Worm (Caenorhabditis elegans) whole organism, mixed stage, embryonic: Measurements from ENCODE around the gene F49C5.16.

Experiments
- M03D4.4 ChIP-seq: sonication (generic microtip); optimal IDR thresholded peaks from 2 replicates; lab custom pipeline; 2017; ENCODE audit warnings: mild to moderate bottlenecking, missing genetic modification characterization, missing compliant biosample characterization
- blmp-1 ChIP-seq: fragments of 150-350 bp; optimal IDR thresholded peaks from 2 replicates; lab custom pipeline; 2014; ENCODE audit warnings: missing biosample characterization, missing genetic modification characterization
- ceh-39 ChIP-seq: fragments of 150-350 bp; optimal IDR thresholded peaks from 2 replicates; lab custom pipeline; 2014; ENCODE audit warnings: missing biosample characterization, missing genetic modification characterization
- ceh-43 ChIP-seq: fragments of 200-800 bp; sonication (Bioruptor generic); optimal IDR thresholded peaks from 2 replicates; lab custom pipeline; 2018; ENCODE audit warnings: mild to moderate bottlenecking, missing genetic modification characterization, moderate library complexity, missing compliant biosample characterization
- ceh-83 ChIP-seq: fragments of 200-800 bp; sonication (Bioruptor generic); optimal IDR thresholded peaks from 2 replicates; lab custom pipeline; 2018; ENCODE audit warnings: mild to moderate bottlenecking, missing genetic modification characterization, missing compliant biosample characterization
- ces-1 ChIP-seq: fragments of 150-350 bp; optimal IDR thresholded peaks from 2 replicates; lab custom pipeline; 2014; ENCODE audit warnings: missing biosample characterization, missing genetic modification reagents, missing genetic modification characterization
- cnd-1 ChIP-seq: fragments of 200-800 bp; sonication (Bioruptor generic); optimal IDR thresholded peaks from 2 replicates; lab custom pipeline; 2018; ENCODE audit warnings: mild to moderate bottlenecking, missing genetic modification characterization, missing compliant biosample characterization
- drap-1 ChIP-seq: fragments of 200-800 bp; sonication (Bioruptor generic); optimal IDR thresholded peaks from 3 replicates; lab custom pipeline; 2018; ENCODE audit warnings: mild to moderate bottlenecking, missing genetic modification characterization, missing compliant biosample characterization
- elt-1 ChIP-seq: sonication (generic microtip); optimal IDR thresholded peaks from 2 replicates; lab custom pipeline; 2017; ENCODE audit warnings: missing genetic modification characterization, mild to moderate bottlenecking, missing compliant biosample characterization, antibody characterized with exemption, moderate library complexity, borderline replicate concordance; ENCODE audit not compliant: insufficient read depth
- elt-3 ChIP-seq: fragments of 150-350 bp; optimal IDR thresholded peaks from 2 replicates; lab custom pipeline; 2014; ENCODE audit warnings: missing biosample characterization, missing genetic modification characterization
- flh-1 ChIP-seq: fragments of 200-800 bp; sonication (Bioruptor generic); optimal IDR thresholded peaks from 2 replicates; lab custom pipeline; 2018; ENCODE audit warnings: mild to moderate bottlenecking, missing genetic modification characterization, moderate library complexity, missing compliant biosample characterization
- ham-2 ChIP-seq: fragments of 200-800 bp; sonication (Bioruptor generic); optimal IDR thresholded peaks from 2 replicates; lab custom pipeline; 2018; ENCODE audit warnings: mild to moderate bottlenecking, missing genetic modification characterization, missing compliant biosample characterization
- hlh-1 ChIP-seq: fragments of 150-350 bp; optimal IDR thresholded peaks from 2 replicates; lab custom pipeline; 2014; ENCODE audit warnings: missing biosample characterization, missing genetic modification reagents, missing genetic modification characterization
- lin-32 ChIP-seq: fragments of 200-800 bp; sonication (Bioruptor generic); optimal IDR thresholded peaks from 2 replicates; lab custom pipeline; 2018; ENCODE audit warnings: mild to moderate bottlenecking, missing genetic modification characterization, missing compliant biosample characterization
- lsy-2 ChIP-seq: fragments of 150-350 bp; optimal IDR thresholded peaks from 2 replicates; lab custom pipeline; 2014; ENCODE audit warnings: missing biosample characterization, missing genetic modification characterization
- mab-5 ChIP-seq: fragments of 150-350 bp; optimal IDR thresholded peaks from 2 replicates; lab custom pipeline; 2014; ENCODE audit warnings: missing biosample characterization, missing genetic modification characterization
- mep-1 ChIP-seq: fragments of 150-350 bp; optimal IDR thresholded peaks from 2 replicates; lab custom pipeline; 2017; ENCODE audit warnings: missing biosample characterization, missing genetic modification reagents, missing genetic modification characterization, inconsistent platforms
- mls-2 ChIP-seq: sonication (generic microtip); optimal IDR thresholded peaks from 2 replicates; lab custom pipeline; 2016; ENCODE audit warnings: mild to moderate bottlenecking, missing genetic modification characterization, moderate library complexity, missing compliant biosample characterization
- nhr-12 ChIP-seq: fragments of 150-350 bp; optimal IDR thresholded peaks from 2 replicates; lab custom pipeline; 2014; ENCODE audit warnings: missing biosample characterization, missing genetic modification characterization
- nhr-2 ChIP-seq: fragments of 150-350 bp; optimal IDR thresholded peaks from 2 replicates; lab custom pipeline; 2014; ENCODE audit warnings: missing biosample characterization, missing genetic modification characterization
- nhr-237 ChIP-seq: fragments of 150-350 bp; optimal IDR thresholded peaks from 2 replicates; lab custom pipeline; 2014; ENCODE audit warnings: missing biosample characterization, missing genetic modification characterization
- nhr-28 ChIP-seq: fragments of 150-350 bp; optimal IDR thresholded peaks from 2 replicates; lab custom pipeline; 2014; ENCODE audit warnings: missing biosample characterization, missing genetic modification characterization
- nhr-76 ChIP-seq: sonication (generic microtip); optimal IDR thresholded peaks from 2 replicates; lab custom pipeline; 2017; ENCODE audit warnings: missing biosample characterization, missing genetic modification characterization
- sem-2 ChIP-seq: fragments of 200-800 bp; sonication (Bioruptor generic); optimal IDR thresholded peaks from 2 replicates; lab custom pipeline; 2018; ENCODE audit warnings: mild to moderate bottlenecking, missing genetic modification characterization, missing compliant biosample characterization
- snpc-4 ChIP-seq: fragments of 150-350 bp; optimal IDR thresholded peaks from 2 replicates; lab custom pipeline; 2014; ENCODE audit warnings: missing biosample characterization, missing genetic modification characterization
- sptf-1 ChIP-seq: sonication (generic microtip); optimal IDR thresholded peaks from 2 replicates; lab custom pipeline; 2017; ENCODE audit warnings: mild to moderate bottlenecking, missing genetic modification characterization, moderate library complexity, missing compliant biosample characterization
- tbx-8 ChIP-seq: fragments of 200-800 bp; sonication (Bioruptor generic); optimal IDR thresholded peaks from 2 replicates; lab custom pipeline; 2018; ENCODE audit warnings: mild to moderate bottlenecking, missing genetic modification characterization, moderate library complexity, missing compliant biosample characterization
- unc-120 ChIP-seq: sonication (generic microtip); optimal IDR thresholded peaks from 2 replicates; lab custom pipeline; 2017; ENCODE audit warnings: missing genetic modification characterization, missing compliant biosample characterization; ENCODE audit not compliant: poor library complexity, severe bottlenecking
- unc-39 ChIP-seq: fragments of 150-350 bp; optimal IDR thresholded peaks from 2 replicates; lab custom pipeline; 2014; ENCODE audit warnings: missing biosample characterization, missing genetic modification characterization
- unc-62 ChIP-seq: fragments of 150-350 bp; optimal IDR thresholded peaks from 2 replicates; lab custom pipeline; 2014; ENCODE audit warnings: missing biosample characterization, missing genetic modification reagents, missing genetic modification characterization
- zip-8 ChIP-seq: fragments of 150-350 bp; optimal IDR thresholded peaks from 2 replicates; lab custom pipeline; 2014; ENCODE audit warnings: missing biosample characterization, missing genetic modification characterization
- ztf-11 ChIP-seq: fragments of 150-350 bp; optimal IDR thresholded peaks from 2 replicates; lab custom pipeline; 2014; ENCODE audit warnings: missing biosample characterization, missing genetic modification characterization

The F49C5.16 gene

ce11 chrII:12511866-12512265, 35.8 kb upstream of the F49C5.16 start, which contains the start of gene srh-73:
Gene srh-73 (plus strand): TSS chrII:12512166.
- TF ChIP-seq unc-39 (no peak), tbx-8 (GFP tag; lab: Kevin White, UChicago) (no peak), nhr-28 (tag; lab: Kevin White, UChicago) (no peak), hlh-1 (tag; lab: Kevin White, UChicago) (no peak), sem-2 (no peak), ham-2 (GFP tag; lab: Kevin White, UChicago) (no peak), elt-3 (tag; lab: Kevin White, UChicago) (no peak), cnd-1 (tag; lab: Kevin White, UChicago) (no peak), elt-1 (tag; lab: Kevin White, UChicago) (no peak), flh-1 (GFP tag; lab: Kevin White, UChicago) (no peak), zip-8 (tag; lab: Kevin White, UChicago) (no peak), ces-1 (GFP tag; lab: Kevin White, UChicago) (no peak), ceh-43 (no peak), ceh-39 (no peak), ceh-83 (no peak), ztf-11 (tag; lab: Kevin White, UChicago) (no peak), nhr-237 (tag; lab: Kevin White, UChicago) (no peak), unc-120 (tag; lab: Kevin White, UChicago) (no peak)
- TF ChIP-seq, all 35 proteins: peak for 0

ce11 chrII:12514620-12515019, 33.0 kb upstream of the F49C5.16 start, which contains the start of gene srh-69:
Gene srh-69 (minus strand): TSS chrII:12514720.
- TF ChIP-seq ztf-11 (tag; lab: Kevin White, UChicago), result no peak
- no peak for TF ChIP-seq nhr-12 (tag; lab: Kevin White, UChicago)
- TF ChIP-seq sptf-1 (tag; lab: Kevin White, UChicago), result no peak
- TF ChIP-seq flh-1 (GFP tag; lab: Kevin White, UChicago), result no peak

ce11 chrII:12516313-12516712, 31.3 kb upstream of the F49C5.16 start, which contains the start of gene srh-61:
Gene srh-61 (minus strand): TSS chrII:12516413.
- no peak for TF ChIP-seq blmp-1 (tag; lab: Kevin White, UChicago)
- no peak for TF ChIP-seq M03D4.4
- TF ChIP-seq drap-1, result no peak
- no peak for TF ChIP-seq ceh-83
- TF ChIP-seq snpc-4 (tag; lab: Kevin White, UChicago), result no peak
- no peak for TF ChIP-seq flh-1 (GFP tag; lab: Kevin White, UChicago)
- no peak for TF ChIP-seq tbx-8 (GFP tag; lab: Kevin White, UChicago)
- no peak for TF ChIP-seq mab-5 (tag; lab: Kevin White, UChicago)
- TF ChIP-seq nhr-76 (tag; lab: Kevin White, UChicago), result no peak
- no peak for TF ChIP-seq nhr-2 (tag; lab: Kevin White, UChicago)
- TF ChIP-seq zip-8 (tag; lab: Kevin White, UChicago), result no peak
- TF ChIP-seq ces-1 (GFP tag; lab: Kevin White, UChicago), result no peak
- TF ChIP-seq ceh-39, result no peak
- no peak for TF ChIP-seq ceh-43
- no peak for TF ChIP-seq mep-1 (tag; lab: Kevin White, UChicago)
- TF ChIP-seq hlh-1 (tag; lab: Kevin White, UChicago), result no peak
- TF ChIP-seq, all 35 proteins: peak for 0

- no peak for TF ChIP-seq ceh-39
- no peak for TF ChIP-seq mls-2 (tag; lab: Kevin White, UChicago)
- no peak for TF ChIP-seq nhr-237 (tag; lab: Kevin White, UChicago)
- no peak for TF ChIP-seq ces-1 (GFP tag; lab: Kevin White, UChicago)
- no peak for TF ChIP-seq unc-39
- no peak for TF ChIP-seq mep-1 (tag; lab: Kevin White, UChicago)
- TF ChIP-seq lsy-2, result no peak
- no peak for TF ChIP-seq lin-32
- no peak for TF ChIP-seq snpc-4 (tag; lab: Kevin White, UChicago)
- TF ChIP-seq hlh-1 (tag; lab: Kevin White, UChicago), result no peak
- TF ChIP-seq tbx-8 (GFP tag; lab: Kevin White, UChicago), result no peak
- no peak for TF ChIP-seq elt-3 (tag; lab: Kevin White, UChicago)
- no peak for TF ChIP-seq unc-62 (GFP tag; lab: Kevin White, UChicago)
- no peak for TF ChIP-seq unc-120 (tag; lab: Kevin White, UChicago)
- TF ChIP-seq, all 35 proteins: peak for 0
These were observed 29.6 kb upstream of the F49C5.16 start for ce11 chrII:12518008-12518407.
